Worm (Caenorhabditis elegans): Measurements from ENCODE around the gene apc-10.

ce11 chrV:10425098-10425497 is 1.1 kb downstream of the apc-10 start, which contains the start of gene col-12:
- TF ChIP-seq R02D3.7 (tag; optimal IDR thresholded peaks at IDR 0.05) (no peak), tbx-2 (tag; optimal IDR thresholded peaks at IDR 0.05) (no peak), ceh-82 (tag; optimal IDR thresholded peaks at IDR 0.05) (no peak), nhr-11 (tag; optimal IDR thresholded peaks at IDR 0.05) (no peak), ztf-4 (tag; optimal IDR thresholded peaks at IDR 0.05) (no peak), jun-1 (tag; optimal IDR thresholded peaks at IDR 0.05) (no peak), unc-39 (tag; optimal IDR thresholded peaks at IDR 0.05) (no peak), fos-1 (tag; optimal IDR thresholded peaks at IDR 0.05) (no peak), lsy-12 (tag; optimal IDR thresholded peaks at IDR 0.05) (no peak), ama-1 (optimal IDR thresholded peaks at IDR 0.05) (no peak)
